Worm (Caenorhabditis elegans): ENCODE results near the gene F39G3.4.

ce11 chrV:4689234-4689633 is 35.3 kb upstream of the F39G3.4 start, which contains the start of gene K03B4.1:
- TF ChIP-seq lin-13 (GFP tag; optimal IDR thresholded peaks at IDR 0.05) (no peak), nhr-85 (tag) (no peak), nhr-77 (tag; optimal IDR thresholded peaks at IDR 0.05) (no peak), pag-3 (tag; optimal IDR thresholded peaks at IDR 0.05; ENCODE audit: borderline replicate concordance, insufficient read depth) (no peak), snpc-4 (tag; optimal IDR thresholded peaks at IDR 0.05) (no peak), mep-1 (tag; optimal IDR thresholded peaks at IDR 0.05) (no peak), C04F5.9 (tag; optimal IDR thresholded peaks at IDR 0.05) (no peak), lsy-2 (tag; optimal IDR thresholded peaks at IDR 0.05) (no peak), nhr-237 (tag; optimal IDR thresholded peaks at IDR 0.05) (no peak), ama-1 (optimal IDR thresholded peaks at IDR 0.05) (peak; percentile 38), sptf-1 (tag; optimal IDR thresholded peaks at IDR 0.05) (no peak), hlh-17 (GFP tag; optimal IDR thresholded peaks at IDR 0.05; ENCODE audit: borderline replicate concordance) (no peak), egl-27 (tag; optimal IDR thresholded peaks at IDR 0.05) (no peak)
